Worm (Caenorhabditis elegans) whole organism, early embryonic: ENCODE results near the gene nuo-5.
A peak's percentile ranks its signal among the peaks of the same experiment; 100 is the strongest.

Experiments
- B0310.2 ChIP-seq: sonication (generic microtip); optimal IDR thresholded peaks from 2 replicates; lab custom pipeline; 2016; ENCODE audit warnings: mild to moderate bottlenecking, missing genetic modification characterization, missing compliant biosample characterization
- F13C5.2 ChIP-seq: sonication (generic microtip); optimal IDR thresholded peaks from 2 replicates; lab custom pipeline; 2017; ENCODE audit warnings: mild to moderate bottlenecking, missing genetic modification characterization, inconsistent platforms, missing compliant biosample characterization
- aly-1 ChIP-seq: sonication (generic microtip); optimal IDR thresholded peaks from 2 replicates; lab custom pipeline; 2016; ENCODE audit warnings: missing genetic modification characterization, missing compliant biosample characterization
- ama-1 ChIP-seq: fragments of 150-350 bp; optimal IDR thresholded peaks from 2 replicates; lab custom pipeline; 2014
- ceh-13 ChIP-seq: fragments of 200-800 bp; sonication (Bioruptor generic); optimal IDR thresholded peaks from 2 replicates; lab custom pipeline; 2018; ENCODE audit warnings: mild to moderate bottlenecking, missing genetic modification characterization, missing compliant biosample characterization
- ceh-36 ChIP-seq: sonication (generic microtip); optimal IDR thresholded peaks from 2 replicates; lab custom pipeline; 2016; ENCODE audit warnings: missing genetic modification characterization, inconsistent platforms, missing compliant biosample characterization
- ets-7 ChIP-seq: sonication (generic microtip); optimal IDR thresholded peaks from 2 replicates; lab custom pipeline; 2016; ENCODE audit warnings: missing genotype, missing genetic modification characterization, missing compliant biosample characterization
- flt-1 ChIP-seq: fragments of 200-800 bp; sonication (Bioruptor generic); IDR thresholded peaks from 2 replicates; pipeline ENCODE4 v1.3.6; 2022; ENCODE audit warnings: missing genetic modification characterization, missing compliant biosample characterization
- hmbx-1 ChIP-seq: sonication (generic microtip); optimal IDR thresholded peaks from 2 replicates; lab custom pipeline; 2016; ENCODE audit warnings: mild to moderate bottlenecking, missing genetic modification characterization, missing compliant biosample characterization
- hmg-4 ChIP-seq: fragments of 200-800 bp; sonication (Bioruptor generic); optimal IDR thresholded peaks from 2 replicates; lab custom pipeline; 2018; ENCODE audit warnings: mild to moderate bottlenecking, missing genetic modification characterization, missing compliant biosample characterization
- hnd-1 ChIP-seq: sonication (generic microtip); optimal IDR thresholded peaks from 2 replicates; lab custom pipeline; 2016; ENCODE audit warnings: missing genetic modification characterization, missing compliant biosample characterization
- pes-1 ChIP-seq: fragments of 200-800 bp; sonication (Bioruptor generic); IDR thresholded peaks from 2 replicates; pipeline ENCODE4 v1.3.6; 2022; ENCODE audit warnings: missing genetic modification reagents, missing genetic modification characterization, missing compliant biosample characterization
- scrt-1 ChIP-seq: fragments of 200-800 bp; sonication (Bioruptor generic); IDR thresholded peaks from 2 replicates; pipeline ENCODE4 v1.3.6; 2022; ENCODE audit warnings: missing genetic modification characterization, missing compliant biosample characterization
- sea-1 ChIP-seq: fragments of 200-800 bp; sonication (Bioruptor generic); conservative IDR thresholded peaks from 2 replicates; pipeline ENCODE4 v1.3.6; 2022; ENCODE audit warnings: missing genetic modification characterization, missing compliant biosample characterization
- tbx-11 ChIP-seq: fragments of 200-800 bp; sonication (Bioruptor generic); IDR thresholded peaks from 2 replicates; pipeline ENCODE4 v1.3.6; 2022; ENCODE audit warnings: missing genetic modification characterization, missing compliant biosample characterization
- tbx-37 ChIP-seq: fragments of 200-800 bp; sonication (Bioruptor generic); conservative IDR thresholded peaks from 2 replicates; pipeline ENCODE4 v1.3.6; 2022; ENCODE audit warnings: missing genetic modification reagents, missing genetic modification characterization, missing compliant biosample characterization
- tra-4 ChIP-seq: sonication (generic microtip); optimal IDR thresholded peaks from 2 replicates; lab custom pipeline; 2017; ENCODE audit warnings: missing genetic modification characterization, missing compliant biosample characterization

nuo-5 gene

DNA sequence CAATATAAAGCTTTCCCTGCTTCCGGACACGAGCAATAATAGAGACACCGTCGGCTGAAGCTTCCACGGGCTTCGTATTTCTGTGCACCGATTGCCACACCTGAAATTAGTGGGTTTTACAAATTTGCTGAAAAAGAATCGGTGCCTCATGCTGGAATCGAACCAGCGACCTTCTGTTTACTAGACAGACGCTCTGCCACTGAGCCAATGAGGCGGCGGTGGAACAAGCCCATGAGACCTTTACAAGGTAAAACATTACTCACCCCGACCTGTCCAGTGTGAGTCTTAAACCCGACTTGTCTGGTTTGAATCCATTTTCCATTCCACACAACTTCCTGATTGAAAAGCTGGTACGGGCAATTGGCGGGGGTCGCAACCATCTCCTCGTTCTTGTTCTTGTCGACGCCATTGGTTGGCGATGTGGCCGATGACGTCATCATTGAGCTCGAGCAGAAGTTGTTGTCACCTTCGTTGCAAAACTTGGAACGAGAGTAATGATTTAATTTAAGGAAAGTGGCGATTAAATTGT is 34.2 kb upstream of the nuo-5 start, which contains the start of gene ndx-2:
Gene ndx-2, minus strand, starts transcription at position 479 of the 529 bp plus-strand sequence.
- TF ChIP-seq B0310.2 (tag; lab: Kevin White, UChicago) (no peak), sea-1 (GFP tag; lab: Robert Waterston, UW) (0 out of 2 replicates have a peak, but pooled peaks have one; percentile 55), ets-7 (tag; lab: Kevin White, UChicago) (no peak), tbx-37 (GFP tag; lab: Robert Waterston, UW) (no peak), tra-4 (tag; lab: Kevin White, UChicago) (no peak), ceh-13 (GFP tag; lab: Kevin White, UChicago) (no peak), scrt-1 (GFP tag; lab: Robert Waterston, UW) (no peak), hmbx-1 (no peak), ceh-36 (tag; lab: Kevin White, UChicago) (no peak), aly-1 (tag; lab: Kevin White, UChicago) (no peak), hnd-1 (tag; lab: Kevin White, UChicago) (no peak), flt-1 (GFP tag; lab: Robert Waterston, UW) (no peak), pes-1 (GFP tag; lab: Robert Waterston, UW) (peak; percentile 57), F13C5.2 (no peak), hmg-4 (GFP tag; lab: Kevin White, UChicago) (peak; percentile 31), ama-1 (lab: Kevin White, UChicago) (no peak), tbx-11 (GFP tag; lab: Robert Waterston, UW) (no peak; the same call in 1 of the 2 replicates)

DNA sequence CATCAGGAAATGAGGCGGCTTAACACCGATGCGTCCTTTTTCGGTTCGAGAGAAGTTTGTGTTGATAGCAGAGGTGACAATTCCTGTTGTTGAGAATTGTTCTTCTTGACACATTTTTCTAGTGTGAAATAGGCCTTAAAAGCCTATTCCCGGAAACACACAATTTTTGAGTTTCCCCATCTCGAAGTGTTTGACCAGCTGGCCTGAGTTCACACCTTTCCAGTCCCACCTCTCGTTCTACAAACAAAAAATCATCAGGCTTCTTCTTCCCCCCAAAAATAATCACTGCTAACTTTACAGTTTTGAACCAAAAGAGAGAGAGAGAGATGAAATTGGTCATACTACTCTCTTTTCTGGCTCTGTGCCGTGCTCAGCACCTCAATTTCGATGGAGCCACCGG is 32.2 kb upstream of the nuo-5 start, which contains the start of gene W02G9.4:
Gene W02G9.4, plus strand, starts transcription at position 301 of the 400 bp plus-strand sequence.
- TF ChIP-seq B0310.2 (tag; lab: Kevin White, UChicago): no peak
- no peak for TF ChIP-seq hmbx-1
- TF ChIP-seq F13C5.2: no peak
- TF ChIP-seq hnd-1 (tag; lab: Kevin White, UChicago): no peak
- no peak for TF ChIP-seq tbx-11 (GFP tag; lab: Robert Waterston, UW)
- TF ChIP-seq aly-1 (tag; lab: Kevin White, UChicago): no peak
- no peak for TF ChIP-seq ceh-36 (tag; lab: Kevin White, UChicago)
- TF ChIP-seq tra-4 (tag; lab: Kevin White, UChicago): no peak
- no peak for TF ChIP-seq hmg-4 (GFP tag; lab: Kevin White, UChicago)
- no peak for TF ChIP-seq scrt-1 (GFP tag; lab: Robert Waterston, UW)
- TF ChIP-seq ama-1 (lab: Kevin White, UChicago): no peak
- no peak for TF ChIP-seq flt-1 (GFP tag; lab: Robert Waterston, UW)
- TF ChIP-seq ets-7 (tag; lab: Kevin White, UChicago): no peak

DNA sequence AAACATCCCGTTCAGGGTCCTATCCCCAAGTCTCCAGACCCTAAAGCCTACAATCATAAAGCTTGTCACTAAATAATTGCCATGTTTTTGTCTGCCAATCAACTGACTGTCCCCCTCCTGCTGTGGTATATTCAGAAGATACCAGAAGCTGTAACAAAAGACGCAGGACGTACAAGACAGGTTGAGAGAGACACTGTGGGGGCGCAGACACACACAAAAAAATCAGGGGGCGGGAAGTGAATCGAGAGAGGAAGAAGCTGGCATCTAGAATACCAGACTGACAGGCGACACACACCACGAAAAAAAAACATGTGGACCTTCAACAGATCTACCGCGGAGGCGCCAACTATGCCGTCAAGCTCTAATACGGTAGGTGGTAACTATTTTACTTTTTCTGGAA is 27.6 kb upstream of the nuo-5 start, which contains the start of gene kel-8:
Gene kel-8, plus strand, starts transcription at position 301 of the 400 bp plus-strand sequence.
- TF ChIP-seq hnd-1 (tag; lab: Kevin White, UChicago): no peak
- no peak for TF ChIP-seq sea-1 (GFP tag; lab: Robert Waterston, UW)
- no peak for TF ChIP-seq aly-1 (tag; lab: Kevin White, UChicago)
- no peak for TF ChIP-seq ama-1 (lab: Kevin White, UChicago)
- no peak for TF ChIP-seq tra-4 (tag; lab: Kevin White, UChicago)
- TF ChIP-seq scrt-1 (GFP tag; lab: Robert Waterston, UW): no peak
- no peak for TF ChIP-seq ets-7 (tag; lab: Kevin White, UChicago)
- TF ChIP-seq hmg-4 (GFP tag; lab: Kevin White, UChicago): no peak
- TF ChIP-seq flt-1 (GFP tag; lab: Robert Waterston, UW): no peak
- no peak for TF ChIP-seq tbx-11 (GFP tag; lab: Robert Waterston, UW)
- no peak for TF ChIP-seq ceh-13 (GFP tag; lab: Kevin White, UChicago)
- no peak for TF ChIP-seq pes-1 (GFP tag; lab: Robert Waterston, UW)
- TF ChIP-seq B0310.2 (tag; lab: Kevin White, UChicago): no peak

DNA sequence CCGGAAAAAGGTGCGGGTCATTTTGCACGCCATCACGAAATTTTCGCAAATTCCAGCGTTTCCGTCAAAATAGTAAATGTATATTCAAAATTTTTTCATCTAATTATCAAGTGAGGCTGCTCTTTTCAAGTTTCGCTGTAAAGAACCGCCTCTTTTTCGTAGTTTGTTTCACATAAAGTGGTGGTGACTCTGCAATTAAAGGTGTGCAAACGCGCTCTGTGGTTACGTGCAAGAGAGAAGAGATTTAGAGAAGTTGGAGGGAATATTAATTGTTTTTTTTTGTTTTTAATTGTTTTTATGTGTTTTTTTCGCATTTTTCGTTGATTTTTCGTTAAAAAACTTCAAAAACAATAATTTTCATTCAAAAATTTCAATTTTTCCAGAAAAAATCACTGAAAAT is 26.2 kb upstream of the nuo-5 start, which contains the start of gene W02G9.3:
Gene W02G9.3, plus strand, starts transcription at position 384 of the 400 bp plus-strand sequence.
- TF ChIP-seq sea-1 (GFP tag; lab: Robert Waterston, UW) (no peak), F13C5.2 (peak; percentile 48)

DNA sequence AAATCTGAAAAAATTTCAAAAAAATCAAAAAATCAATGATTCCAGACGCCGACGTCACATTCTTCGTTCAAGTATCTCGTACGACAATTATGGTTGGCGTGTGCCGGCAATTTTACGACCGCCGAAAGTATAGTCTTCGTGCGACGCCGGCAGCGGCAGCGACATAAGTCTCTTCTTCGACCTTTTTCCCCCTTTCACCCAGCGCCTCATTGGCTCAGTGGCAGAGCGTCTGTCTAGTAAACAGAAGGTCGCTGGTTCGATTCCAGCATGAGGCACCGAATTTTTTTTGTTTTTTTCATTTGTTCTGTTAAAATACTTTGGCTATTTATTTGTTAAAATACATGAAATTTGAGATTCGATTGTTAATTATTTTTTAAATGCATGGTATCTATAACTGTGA is 25.0 kb upstream of the nuo-5 start:
- peak; percentile 84 for TF ChIP-seq aly-1 (tag; lab: Kevin White, UChicago)
- TF ChIP-seq hmbx-1: no peak
- TF ChIP-seq pes-1 (GFP tag; lab: Robert Waterston, UW): peak; percentile 91
- peak; percentile 72; the same call in 1 of the 2 replicates for TF ChIP-seq scrt-1 (GFP tag; lab: Robert Waterston, UW)
- TF ChIP-seq hmg-4 (GFP tag; lab: Kevin White, UChicago): peak; percentile 77
- peak; percentile 45 for TF ChIP-seq hnd-1 (tag; lab: Kevin White, UChicago)
- TF ChIP-seq ets-7 (tag; lab: Kevin White, UChicago): peak; percentile 15
- TF ChIP-seq ceh-36 (tag; lab: Kevin White, UChicago): peak; percentile 60
- peak; percentile 33 for TF ChIP-seq tra-4 (tag; lab: Kevin White, UChicago)
- peak; percentile 85 for TF ChIP-seq flt-1 (GFP tag; lab: Robert Waterston, UW)
- TF ChIP-seq tbx-11 (GFP tag; lab: Robert Waterston, UW): peak; percentile 92
- TF ChIP-seq tbx-37 (GFP tag; lab: Robert Waterston, UW): peak; percentile 58
- no peak for TF ChIP-seq ama-1 (lab: Kevin White, UChicago)
- TF ChIP-seq F13C5.2: peak; percentile 6
- TF ChIP-seq B0310.2 (tag; lab: Kevin White, UChicago): peak; percentile 61
- peak; percentile 83; the same call in 1 of the 2 replicates for TF ChIP-seq sea-1 (GFP tag; lab: Robert Waterston, UW)
- peak; percentile 53 for TF ChIP-seq ceh-13 (GFP tag; lab: Kevin White, UChicago)

DNA sequence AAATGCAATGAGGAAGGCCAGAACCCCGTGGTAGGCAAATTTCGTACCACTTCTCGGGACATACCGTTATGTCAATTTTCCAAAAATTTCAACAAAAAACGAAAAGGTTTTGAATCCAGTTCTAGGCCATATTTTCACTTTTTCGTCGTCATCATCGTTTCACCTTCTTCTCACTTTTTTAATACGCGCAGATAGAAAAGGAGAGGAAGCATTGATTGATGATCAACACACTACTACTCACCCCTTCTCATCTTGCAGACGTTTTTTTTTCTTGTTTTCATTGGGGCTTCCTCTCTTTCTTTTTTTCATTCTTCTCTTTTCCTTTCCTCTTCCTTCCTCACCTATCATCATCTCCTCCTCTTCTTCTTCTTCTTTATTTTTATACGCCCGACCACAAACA is 23.1 kb upstream of the nuo-5 start:
- no peak for TF ChIP-seq tbx-37 (GFP tag; lab: Robert Waterston, UW)
- TF ChIP-seq hnd-1 (tag; lab: Kevin White, UChicago): no peak
- TF ChIP-seq flt-1 (GFP tag; lab: Robert Waterston, UW): no peak
- TF ChIP-seq pes-1 (GFP tag; lab: Robert Waterston, UW): no peak
- TF ChIP-seq ama-1 (lab: Kevin White, UChicago): no peak
